Fruit fly (Drosophila melanogaster) whole organism, embryonic: ENCODE data around the gene CG13896.

Source experiments
- BtbVII ChIP-seq: fragments of 200-800 bp; sonication (Bioruptor generic); optimal IDR thresholded peaks from 3 replicates; lab custom pipeline; 2017; ENCODE audit warnings: missing biosample characterization, mild to moderate bottlenecking, missing genetic modification characterization
- CG11247 ChIP-seq: fragments of 200-800 bp; sonication (Bioruptor generic); IDR thresholded peaks from 2 replicates; pipeline ENCODE4 v1.3.6; 2022; ENCODE audit warnings: missing biosample characterization, missing genetic modification characterization
- CG12071 ChIP-seq: fragments of 200-800 bp; sonication (Bioruptor generic); optimal IDR thresholded peaks from 3 replicates; lab custom pipeline; 2018; ENCODE audit warnings: missing biosample characterization, mild to moderate bottlenecking, missing genetic modification characterization
- CG12219 ChIP-seq: fragments of 200-800 bp; sonication (Bioruptor generic); optimal IDR thresholded peaks from 3 replicates; lab custom pipeline; 2018; ENCODE audit warnings: missing biosample characterization, mild to moderate bottlenecking, missing genetic modification characterization
- CG12659 ChIP-seq: fragments of 200-800 bp; sonication (Bioruptor generic); optimal IDR thresholded peaks from 3 replicates; lab custom pipeline; 2017; ENCODE audit warnings: mild to moderate bottlenecking, missing biosample characterization, missing genetic modification reagents, missing genetic modification characterization
- CG13894 ChIP-seq: fragments of 200-800 bp; sonication (Bioruptor generic); optimal IDR thresholded peaks from 3 replicates; lab custom pipeline; 2018; ENCODE audit warnings: missing biosample characterization, mild to moderate bottlenecking, missing genetic modification characterization, moderate library complexity
- CG1603 ChIP-seq: fragments of 200-800 bp; sonication (Bioruptor generic); optimal IDR thresholded peaks from 2 replicates; lab custom pipeline; 2019; ENCODE audit warnings: missing biosample characterization, mild to moderate bottlenecking, missing genetic modification characterization, moderate library complexity
- CG17359 ChIP-seq: fragments of 200-800 bp; sonication (Bioruptor generic); optimal IDR thresholded peaks from 3 replicates; lab custom pipeline; 2018; ENCODE audit warnings: missing biosample characterization, mild to moderate bottlenecking, missing genetic modification characterization, moderate library complexity
- CG3065 ChIP-seq: fragments of 200-800 bp; sonication (Bioruptor generic); optimal IDR thresholded peaks from 2 replicates; lab custom pipeline; 2016; ENCODE audit warnings: missing biosample characterization, missing genetic modification characterization
- CG34376 ChIP-seq: fragments of 200-800 bp; sonication (Bioruptor generic); optimal IDR thresholded peaks from 2 replicates; lab custom pipeline; 2018; ENCODE audit warnings: missing biosample characterization, mild to moderate bottlenecking, missing genetic modification characterization
- CG3995 ChIP-seq: fragments of 200-800 bp; sonication (Bioruptor generic); optimal IDR thresholded peaks from 3 replicates; lab custom pipeline; 2016; ENCODE audit warnings: missing biosample characterization, missing genetic modification characterization
- CG43689 ChIP-seq: fragments of 200-800 bp; sonication (Bioruptor generic); IDR thresholded peaks from 2 replicates; pipeline ENCODE4 v1.3.6; 2022; ENCODE audit warnings: missing biosample characterization, missing genetic modification characterization
- CG6689 ChIP-seq: fragments of 200-800 bp; sonication (Bioruptor generic); IDR thresholded peaks from 2 replicates; pipeline ENCODE4 v1.3.6; 2022; ENCODE audit warnings: missing biosample characterization, missing genetic modification characterization
- CG9727 ChIP-seq: fragments of 200-800 bp; sonication (Bioruptor generic); optimal IDR thresholded peaks from 3 replicates; lab custom pipeline; 2017; ENCODE audit warnings: missing biosample characterization, mild to moderate bottlenecking, missing genetic modification characterization
- CTCF ChIP-seq: fragments of 200-800 bp; sonication (Bioruptor generic); optimal IDR thresholded peaks from 2 replicates; lab custom pipeline; 2017; ENCODE audit warnings: missing biosample characterization, mild to moderate bottlenecking, missing genetic modification characterization, moderate library complexity
- Fer1 ChIP-seq: fragments of 200-800 bp; sonication (Bioruptor generic); optimal IDR thresholded peaks from 2 replicates; lab custom pipeline; 2017; ENCODE audit warnings: missing biosample characterization, mild to moderate bottlenecking, missing genetic modification characterization
- H15 ChIP-seq: fragments of 200-800 bp; sonication (Bioruptor generic); IDR thresholded peaks from 3 replicates; pipeline ENCODE4 v1.3.6; 2022; ENCODE audit warnings: missing biosample characterization, missing genetic modification characterization
- Hr78 ChIP-seq, 2 experiments: fragments of 200-800 bp in 1 of 2; fragments of >200 bp in 1 of 2; sonication (Bioruptor generic) in 1 of 2; optimal IDR thresholded peaks; 2 replicates each; lab custom pipeline; 2017 to 2019; ENCODE audit warnings: missing biosample characterization in 2 of 2, missing genetic modification characterization in 2 of 2, mild to moderate bottlenecking in 1 of 2, moderate library complexity in 1 of 2
- Hsf ChIP-seq: fragments of 200-800 bp; sonication (Bioruptor generic); optimal IDR thresholded peaks from 3 replicates; lab custom pipeline; 2016; ENCODE audit warnings: missing biosample characterization, missing genetic modification characterization
- Kr ChIP-seq: fragments of 200-800 bp; sonication (Bioruptor generic); optimal IDR thresholded peaks from 2 replicates; lab custom pipeline; 2017; ENCODE audit warnings: missing biosample characterization, mild to moderate bottlenecking, missing genetic modification characterization
- Lpt ChIP-seq: fragments of >200 bp; optimal IDR thresholded peaks from 2 replicates; lab custom pipeline; 2018; ENCODE audit warnings: missing biosample characterization, missing genetic modification characterization
- NC2α ChIP-seq: fragments of 200-800 bp; sonication (Bioruptor generic); optimal IDR thresholded peaks from 2 replicates; lab custom pipeline; 2016; ENCODE audit warnings: missing biosample characterization, missing genetic modification characterization
- NC2β ChIP-seq: fragments of 200-800 bp; sonication (Bioruptor generic); optimal IDR thresholded peaks from 2 replicates; lab custom pipeline; 2016; ENCODE audit warnings: missing biosample characterization, missing genetic modification characterization
- NFAT ChIP-seq: fragments of 200-800 bp; sonication (Bioruptor generic); IDR thresholded peaks from 2 replicates; pipeline ENCODE4 v1.3.6; 2022; ENCODE audit warnings: missing biosample characterization, missing genetic modification characterization
- Nf-YC ChIP-seq: fragments of 200-800 bp; optimal IDR thresholded peaks from 3 replicates; lab custom pipeline; 2019; ENCODE audit warnings: missing biosample characterization, mild to moderate bottlenecking, missing genetic modification characterization, moderate library complexity
- Opbp ChIP-seq: fragments of 200-800 bp; sonication (Bioruptor generic); IDR thresholded peaks from 3 replicates; pipeline ENCODE4 v1.3.6; 2022; ENCODE audit warnings: missing biosample characterization, missing genetic modification characterization; ENCODE audit not compliant: partially characterized antibody
- Ptx1 ChIP-seq: fragments of 200-800 bp; sonication (Bioruptor generic); IDR thresholded peaks from 2 replicates; pipeline ENCODE4 v1.3.6; 2022; ENCODE audit warnings: missing biosample characterization, missing genetic modification characterization
- Xbp1 ChIP-seq: fragments of 200-800 bp; sonication (Bioruptor generic); optimal IDR thresholded peaks from 3 replicates; lab custom pipeline; 2016; ENCODE audit warnings: missing biosample characterization, mild to moderate bottlenecking, missing genetic modification characterization
- al ChIP-seq: fragments of 200-800 bp; sonication (Bioruptor generic); IDR thresholded peaks from 2 replicates; pipeline ENCODE4 v1.3.6; 2022; ENCODE audit warnings: missing biosample characterization, missing genetic modification characterization
- aop ChIP-seq: fragments of 200-800 bp; sonication (Bioruptor generic); IDR thresholded peaks from 2 replicates; pipeline ENCODE4 v1.3.6; 2022; ENCODE audit warnings: missing biosample characterization, missing genetic modification characterization
- bab2 ChIP-seq: fragments of 200-800 bp; sonication (Bioruptor generic); optimal IDR thresholded peaks from 2 replicates; lab custom pipeline; 2016; ENCODE audit warnings: missing biosample characterization, missing genetic modification characterization
- chinmo ChIP-seq: fragments of 200-800 bp; sonication (Bioruptor generic); IDR thresholded peaks from 4 replicates; pipeline ENCODE4 v1.3.6; 2022; ENCODE audit warnings: missing biosample characterization, missing genetic modification characterization; ENCODE audit not compliant: partially characterized antibody
- ci ChIP-seq: fragments of 200-800 bp; sonication (Bioruptor generic); IDR thresholded peaks from 3 replicates; pipeline ENCODE4 v1.3.6; 2022; ENCODE audit warnings: missing biosample characterization, missing genetic modification characterization
- crc ChIP-seq: fragments of 200-800 bp; sonication (Bioruptor generic); optimal IDR thresholded peaks from 2 replicates; lab custom pipeline; 2016; ENCODE audit warnings: missing biosample characterization, missing genetic modification characterization
- dati ChIP-seq: fragments of 200-800 bp; sonication (Bioruptor generic); IDR thresholded peaks from 2 replicates; pipeline ENCODE4 v1.3.6; 2022; ENCODE audit warnings: missing biosample characterization, missing genetic modification characterization
- dmrt99B ChIP-seq: fragments of 200-800 bp; sonication (Bioruptor generic); optimal IDR thresholded peaks from 2 replicates; lab custom pipeline; 2018; ENCODE audit warnings: missing biosample characterization, mild to moderate bottlenecking, missing genetic modification characterization, moderate library complexity
- dpn ChIP-seq, 2 experiments: fragments of 200-800 bp; sonication (Bioruptor generic); optimal IDR thresholded peaks; 3 replicates each; lab custom pipeline; 2016; ENCODE audit warnings: missing biosample characterization in 2 of 2, missing genetic modification characterization in 2 of 2
- h ChIP-seq: fragments of >200 bp; optimal IDR thresholded peaks from 2 replicates; lab custom pipeline; 2017
- hkb ChIP-seq, 2 experiments: fragments of 200-800 bp in 1 of 2; fragments of >200 bp in 1 of 2; sonication (Bioruptor generic) in 1 of 2; IDR thresholded peaks in 1 of 2; optimal IDR thresholded peaks in 1 of 2; 2 replicates each; pipeline versions ENCODE4 v1.3.6 to Lab custom; 2017 to 2022; ENCODE audit warnings: missing biosample characterization in 1 of 2, missing genetic modification characterization in 1 of 2
- kah ChIP-seq: fragments of 200-800 bp; sonication (Bioruptor generic); optimal IDR thresholded peaks from 2 replicates; lab custom pipeline; 2018; ENCODE audit warnings: missing biosample characterization, mild to moderate bottlenecking, missing genetic modification characterization
- lilli ChIP-seq: fragments of 200-800 bp; sonication (Bioruptor generic); optimal IDR thresholded peaks from 3 replicates; lab custom pipeline; 2016; ENCODE audit warnings: missing biosample characterization, missing genetic modification characterization
- lola ChIP-seq, 3 experiments: fragments of >200 bp in 2 of 3; fragments of 200-800 bp in 1 of 3; sonication (Bioruptor generic) in 1 of 3; optimal IDR thresholded peaks; 2 replicates each; lab custom pipeline; 2017 to 2019; ENCODE audit warnings: missing biosample characterization in 3 of 3, missing genetic modification characterization in 3 of 3, mild to moderate bottlenecking in 1 of 3, moderate library complexity in 1 of 3
- mam ChIP-seq: fragments of 200-800 bp; sonication (Bioruptor generic); optimal IDR thresholded peaks from 3 replicates; lab custom pipeline; 2016; ENCODE audit warnings: missing biosample characterization, missing genetic modification characterization
- org-1 ChIP-seq: fragments of 200-800 bp; sonication (Bioruptor generic); optimal IDR thresholded peaks from 2 replicates; lab custom pipeline; 2017; ENCODE audit warnings: missing biosample characterization, missing genetic modification characterization
- pan ChIP-seq, 4 experiments: fragments of >200 bp in 3 of 4; fragments of 200-800 bp in 1 of 4; sonication (Bioruptor generic) in 1 of 4; optimal IDR thresholded peaks in 3 of 4; IDR thresholded peaks in 1 of 4; 2 replicates each; pipeline versions ENCODE4 v1.3.6 to Lab custom; 2017 to 2022; ENCODE audit warnings: missing biosample characterization in 2 of 4, missing genetic modification characterization in 2 of 4, mixed read lengths in 1 of 4
- peb ChIP-seq: fragments of 200-800 bp; sonication (Bioruptor generic); IDR thresholded peaks from 2 replicates; pipeline ENCODE4 v1.3.6; 2022; ENCODE audit warnings: missing biosample characterization, missing genetic modification characterization
- psq ChIP-seq: fragments of 200-800 bp; sonication (Bioruptor generic); optimal IDR thresholded peaks from 2 replicates; lab custom pipeline; 2017; ENCODE audit warnings: missing biosample characterization, missing genetic modification characterization
- sd ChIP-seq: fragments of 200-800 bp; sonication (Bioruptor generic); optimal IDR thresholded peaks from 3 replicates; lab custom pipeline; 2018; ENCODE audit warnings: missing biosample characterization, mild to moderate bottlenecking, missing genetic modification characterization, moderate library complexity
- tup ChIP-seq: fragments of 200-800 bp; sonication (Bioruptor generic); optimal IDR thresholded peaks from 2 replicates; lab custom pipeline; 2016; ENCODE audit warnings: missing biosample characterization, mild to moderate bottlenecking, missing genetic modification characterization, moderate library complexity
- zen2 ChIP-seq: fragments of 200-800 bp; sonication (Bioruptor generic); IDR thresholded peaks from 3 replicates; pipeline ENCODE4 v1.3.6; 2022; ENCODE audit warnings: missing biosample characterization, missing genetic modification characterization; ENCODE audit not compliant: partially characterized antibody

CG13896 gene

dm6 chr3L:680258-680657 lies 31.4 kb downstream of the CG13896 start, which contains the start of gene CG17129:
Gene CG17129, minus strand, starts transcription at chr3L:680326.
- peak; percentile 63 for TF ChIP-seq dmrt99B (tag; lab: Kevin White, UChicago)
- peak; percentile 71 for TF ChIP-seq Hsf
- TF ChIP-seq NC2α (GFP tag; lab: Kevin White, UChicago): peak; percentile 38
- no peak for TF ChIP-seq h (lab: Kevin White, UChicago)
- peak; percentile 83 for TF ChIP-seq Xbp1 (GFP tag; lab: Kevin White, UChicago)
- peak; percentile 79 for TF ChIP-seq NC2β (GFP tag; lab: Kevin White, UChicago)
- peak; percentile 84 for TF ChIP-seq CG6689 (GFP tag; lab: Robert Waterston, UW)
- peak; percentile 29 for TF ChIP-seq org-1 (GFP tag; lab: Kevin White, UChicago)
- no peak for TF ChIP-seq Hr78 (GFP tag; optimal IDR thresholded peaks at IDR 0.05; lab: Kevin White, UChicago)
- peak; percentile 71 for TF ChIP-seq CG9727 (GFP tag; lab: Kevin White, UChicago)
- no peak for TF ChIP-seq Lpt (GFP tag; lab: Kevin White, UChicago)
- TF ChIP-seq Fer1 (GFP tag; lab: Kevin White, UChicago): no peak
- TF ChIP-seq lilli: peak; percentile 83
- no peak for TF ChIP-seq hkb (optimal IDR thresholded peaks at IDR 0.05; lab: Kevin White, UChicago)
- TF ChIP-seq hkb (GFP tag; IDR thresholded peaks at IDR 0.05; lab: Robert Waterston, UW): peak; percentile 77
- peak; percentile 14 for TF ChIP-seq tup (GFP tag; lab: Kevin White, UChicago)
- peak; percentile 66 for TF ChIP-seq CG3995 (GFP tag; lab: Kevin White, UChicago)
- peak; percentile 89 for TF ChIP-seq Opbp (GFP tag; lab: Robert Waterston, UW)
- TF ChIP-seq sd (tag; lab: Kevin White, UChicago): peak; percentile 51
- peak; percentile 31 for TF ChIP-seq CG3065
- TF ChIP-seq lola (GFP tag; optimal IDR thresholded peaks at IDR 0.05; lab: Kevin White, UChicago): peak in 1 of 3 experiments; percentile 76
- TF ChIP-seq CG43689 (GFP tag; lab: Robert Waterston, UW): no peak
- TF ChIP-seq aop (GFP tag; lab: Robert Waterston, UW): no peak
- TF ChIP-seq CG12071 (GFP tag; lab: Kevin White, UChicago): peak; percentile 39
- peak; percentile 54; the same call in 1 of the 2 replicates for TF ChIP-seq peb (GFP tag; lab: Robert Waterston, UW)
- peak; percentile 77 for TF ChIP-seq CG17359
- TF ChIP-seq bab2 (GFP tag; lab: Kevin White, UChicago): peak; percentile 86
- TF ChIP-seq crc (GFP tag; lab: Kevin White, UChicago): peak; percentile 66
- TF ChIP-seq ci (GFP tag; lab: Robert Waterston, UW): peak; percentile 87
- no peak for TF ChIP-seq dati (GFP tag; lab: Robert Waterston, UW)
- TF ChIP-seq CG1603 (tag; lab: Kevin White, UChicago): peak; percentile 87
- peak; percentile 94 for TF ChIP-seq zen2
- peak; percentile 92 for TF ChIP-seq mam (GFP tag; lab: Kevin White, UChicago)
- TF ChIP-seq CG12659 (GFP tag; lab: Kevin White, UChicago): peak; percentile 80
- TF ChIP-seq Nf-YC (tag; lab: Kevin White, UChicago): peak; percentile 74
- TF ChIP-seq kah (GFP tag; lab: Kevin White, UChicago): no peak
- peak; percentile 71 for TF ChIP-seq al (GFP tag; lab: Robert Waterston, UW)
- TF ChIP-seq CG11247 (GFP tag; lab: Robert Waterston, UW): peak; percentile 68
- peak; percentile 32 for TF ChIP-seq BtbVII (GFP tag; lab: Kevin White, UChicago)
- 0 out of 4 replicates have a peak, but pooled peaks have one; percentile 75 for TF ChIP-seq chinmo (GFP tag; lab: Robert Waterston, UW)
- TF ChIP-seq pan (optimal IDR thresholded peaks at IDR 0.05; lab: Kevin White, UChicago): no peak
- peak in 1 of 2 experiments; percentile 70 for TF ChIP-seq pan (GFP tag; optimal IDR thresholded peaks at IDR 0.05 in 1 of 2, IDR thresholded peaks at IDR 0.05 in 1 of 2)
- TF ChIP-seq Kr (GFP tag; lab: Kevin White, UChicago): peak; percentile 28
- TF ChIP-seq CG12219 (GFP tag; lab: Kevin White, UChicago): peak; percentile 34
- peak; percentile 12 for TF ChIP-seq CTCF (GFP tag; lab: Kevin White, UChicago)
- peak; percentile 3 for TF ChIP-seq psq (GFP tag; lab: Kevin White, UChicago)
- peak; percentile 81 for TF ChIP-seq CG13894
- TF ChIP-seq dpn (GFP tag; optimal IDR thresholded peaks at IDR 0.05; lab: Kevin White, UChicago): peak; percentile 85 to 86
- TF ChIP-seq CG34376 (GFP tag; lab: Kevin White, UChicago): peak; percentile 43
- peak; percentile 81 for TF ChIP-seq Ptx1 (GFP tag; lab: Robert Waterston, UW)
- TF ChIP-seq NFAT (GFP tag; lab: Robert Waterston, UW): peak; percentile 64
- TF ChIP-seq H15: peak; percentile 75
